Fruit fly (Drosophila melanogaster): ENCODE data around the gene CG32344.
A peak's percentile ranks its signal among the peaks of the same experiment; 100 is the strongest.

DNA sequence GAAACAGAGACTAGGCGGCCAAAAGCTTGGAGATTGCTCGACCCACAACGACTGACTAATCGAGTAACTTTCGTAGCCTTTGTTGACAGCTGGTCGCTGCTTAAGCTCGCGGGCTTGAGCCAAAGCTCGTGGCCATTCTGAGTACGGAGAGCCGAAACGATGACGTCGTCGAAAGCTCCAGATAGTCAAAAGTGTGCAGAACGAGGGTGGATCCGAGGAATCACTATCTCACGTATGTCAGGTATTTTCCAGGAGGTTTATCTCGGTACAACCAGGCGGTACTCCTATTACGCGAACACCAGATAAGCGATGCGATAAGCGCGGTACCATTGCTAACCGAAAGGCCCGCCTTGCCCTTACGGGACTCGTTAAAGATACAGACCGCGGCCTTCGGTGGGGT lies 12.9 kb downstream of the CG32344 start:
- TF ChIP-seq Ets98B (GFP tag; IDR thresholded peaks at IDR 0.05) (no peak), rn (GFP tag; IDR thresholded peaks at IDR 0.05) (no peak), D1 (tag; optimal IDR thresholded peaks at IDR 0.05) (no peak), Pif1B (GFP tag; optimal IDR thresholded peaks at IDR 0.05) (no peak), CG8159 (tag; optimal IDR thresholded peaks at IDR 0.05) (no peak), CG13204 (GFP tag; optimal IDR thresholded peaks at IDR 0.05) (no peak), Snoo (tag; optimal IDR thresholded peaks at IDR 0.05) (no peak), CG34367 (tag; optimal IDR thresholded peaks at IDR 0.05) (no peak), CG32121 (GFP tag; IDR thresholded peaks at IDR 0.05) (no peak), CG10348 (GFP tag; IDR thresholded peaks at IDR 0.05) (no peak), CG8301 (tag; optimal IDR thresholded peaks at IDR 0.05) (no peak), EcR (GFP tag; optimal IDR thresholded peaks at IDR 0.05) (peak; percentile 36), fd96Ca (GFP tag; IDR thresholded peaks at IDR 0.05) (no peak)

Measured in whole organism, pupa.